Worm (Caenorhabditis elegans): ENCODE results near the gene F13A7.7.

F13A7.7 gene

ce11 chrV:16390655-16391054 lies 7.0 kb upstream of the F13A7.7 start, which contains the start of gene gst-44:
Gene gst-44 (plus strand): TSS chrV:16390891.
- TF ChIP-seq nhr-129 (tag; optimal IDR thresholded peaks at IDR 0.05) (peak; percentile 5), nhr-11 (tag; optimal IDR thresholded peaks at IDR 0.05) (no peak), sma-9 (GFP tag; optimal IDR thresholded peaks at IDR 0.05) (peak; percentile 77), sma-9 (tag; optimal IDR thresholded peaks at IDR 0.05) (no peak), fos-1 (tag; optimal IDR thresholded peaks at IDR 0.05) (peak; percentile 49)

ce11 chrV:16388268-16388667 lies 4.6 kb upstream of the F13A7.7 start, which contains the start of gene sri-65:
Gene sri-65 (minus strand): TSS chrV:16388368.
- TF ChIP-seq ztf-11 (tag; optimal IDR thresholded peaks at IDR 0.05) (no peak), sma-9 (GFP tag; optimal IDR thresholded peaks at IDR 0.05) (no peak), sma-9 (tag; optimal IDR thresholded peaks at IDR 0.05) (no peak), ZK546.5 (tag; optimal IDR thresholded peaks at IDR 0.05) (no peak), elt-3 (tag; optimal IDR thresholded peaks at IDR 0.05) (no peak), lin-39 (tag; optimal IDR thresholded peaks at IDR 0.05) (no peak), fos-1 (tag; optimal IDR thresholded peaks at IDR 0.05) (no peak), unc-55 (GFP tag; optimal IDR thresholded peaks at IDR 0.05) (no peak), lin-11 (tag; optimal IDR thresholded peaks at IDR 0.05) (no peak), nhr-237 (tag; optimal IDR thresholded peaks at IDR 0.05) (no peak)

- no peak for TF ChIP-seq ztf-1 (GFP tag; conservative IDR thresholded peaks at IDR 0.05)
- TF ChIP-seq fos-1 (tag; optimal IDR thresholded peaks at IDR 0.05) = no peak
- TF ChIP-seq nhr-21 (tag; optimal IDR thresholded peaks at IDR 0.05) = no peak
- no peak for TF ChIP-seq lin-13 (GFP tag; optimal IDR thresholded peaks at IDR 0.05)
- no peak for TF ChIP-seq Y55F3AM.14 (GFP tag; optimal IDR thresholded peaks at IDR 0.05)
- TF ChIP-seq gmeb-1 (tag; optimal IDR thresholded peaks at IDR 0.05) = no peak
- TF ChIP-seq elt-3 (tag; optimal IDR thresholded peaks at IDR 0.05) = no peak
- no peak for TF ChIP-seq egl-27 (tag; optimal IDR thresholded peaks at IDR 0.05)
- no peak for TF ChIP-seq ztf-4 (tag; optimal IDR thresholded peaks at IDR 0.05)
- no peak for TF ChIP-seq nhr-10 (tag; optimal IDR thresholded peaks at IDR 0.05)
- TF ChIP-seq nhr-11 (tag; optimal IDR thresholded peaks at IDR 0.05) = no peak
- TF ChIP-seq snpc-4 (tag; optimal IDR thresholded peaks at IDR 0.05) = no peak
- no peak for TF ChIP-seq dmd-4 (tag; optimal IDR thresholded peaks at IDR 0.05)
- TF ChIP-seq sma-9 (GFP tag; optimal IDR thresholded peaks at IDR 0.05) = no peak
- TF ChIP-seq sma-9 (tag; optimal IDR thresholded peaks at IDR 0.05) = no peak
- TF ChIP-seq nhr-23 (tag; optimal IDR thresholded peaks at IDR 0.05) = no peak
- TF ChIP-seq lin-39 (tag; optimal IDR thresholded peaks at IDR 0.05) = no peak
- TF ChIP-seq zag-1 (tag; optimal IDR thresholded peaks at IDR 0.05) = no peak
- TF ChIP-seq alr-1 (tag; optimal IDR thresholded peaks at IDR 0.05) = no peak
- TF ChIP-seq nhr-25 (tag; optimal IDR thresholded peaks at IDR 0.05) = no peak
These were observed 680 bp downstream of the F13A7.7 start for ce11 chrV:16382949-16383348.

ce11 chrV:16377849-16378248 lies 5.8 kb downstream of the F13A7.7 start, which contains the start of gene F13A7.1:
Gene F13A7.1 (minus strand): TSS chrV:16377949.
- TF ChIP-seq ztf-11 (tag; optimal IDR thresholded peaks at IDR 0.05) (no peak), lin-39 (tag; optimal IDR thresholded peaks at IDR 0.05) (no peak), nhr-237 (tag; optimal IDR thresholded peaks at IDR 0.05) (no peak), ZK546.5 (tag; optimal IDR thresholded peaks at IDR 0.05) (no peak), nhr-11 (tag; optimal IDR thresholded peaks at IDR 0.05) (no peak), unc-62 (GFP tag; optimal IDR thresholded peaks at IDR 0.05) (no peak), lin-13 (GFP tag; optimal IDR thresholded peaks at IDR 0.05) (no peak), aly-2 (tag; optimal IDR thresholded peaks at IDR 0.05) (no peak), ztf-4 (tag; optimal IDR thresholded peaks at IDR 0.05) (no peak), R02D3.7 (tag; optimal IDR thresholded peaks at IDR 0.05) (no peak), C34F6.9 (tag; optimal IDR thresholded peaks at IDR 0.05) (no peak), sem-4 (tag; optimal IDR thresholded peaks at IDR 0.05) (no peak), peb-1 (tag; optimal IDR thresholded peaks at IDR 0.05) (no peak), elt-3 (tag; optimal IDR thresholded peaks at IDR 0.05) (no peak)

- TF ChIP-seq sma-9 (GFP tag; optimal IDR thresholded peaks at IDR 0.05) (no peak), sma-9 (tag; optimal IDR thresholded peaks at IDR 0.05) (no peak), lsy-2 (tag; optimal IDR thresholded peaks at IDR 0.05) (no peak), lin-13 (GFP tag; optimal IDR thresholded peaks at IDR 0.05) (no peak), egl-27 (tag; optimal IDR thresholded peaks at IDR 0.05) (no peak), nhr-25 (tag; optimal IDR thresholded peaks at IDR 0.05) (no peak), unc-39 (tag; optimal IDR thresholded peaks at IDR 0.05) (no peak), ceh-82 (tag; optimal IDR thresholded peaks at IDR 0.05) (no peak), mbf-1 (tag; optimal IDR thresholded peaks at IDR 0.05) (no peak), nhr-237 (tag; optimal IDR thresholded peaks at IDR 0.05) (no peak), mdl-1 (tag; optimal IDR thresholded peaks at IDR 0.05) (no peak), lin-11 (tag; optimal IDR thresholded peaks at IDR 0.05) (no peak), ztf-11 (tag; optimal IDR thresholded peaks at IDR 0.05) (no peak), nhr-23 (tag; optimal IDR thresholded peaks at IDR 0.05) (no peak), skn-1 (tag; optimal IDR thresholded peaks at IDR 0.05) (no peak)
These were observed 6.4 kb downstream of the F13A7.7 start for ce11 chrV:16377188-16377587.
